Fruit fly (Drosophila melanogaster) whole organism, embryonic: ENCODE results near the gene mAChR-B.

Source experiments
- C15 ChIP-seq: fragments of 200-800 bp; sonication (Bioruptor generic); IDR thresholded peaks from 3 replicates; pipeline ENCODE4 v1.3.6; 2022; ENCODE audit warnings: missing biosample characterization, missing genetic modification characterization
- CG11085 ChIP-seq: fragments of 200-800 bp; sonication (Bioruptor generic); IDR thresholded peaks from 2 replicates; pipeline ENCODE4 v1.3.6; 2022; ENCODE audit warnings: missing biosample characterization, missing genetic modification characterization
- CG11504 ChIP-seq: fragments of 200-800 bp; sonication (Bioruptor generic); optimal IDR thresholded peaks from 3 replicates; lab custom pipeline; 2019; ENCODE audit warnings: missing biosample characterization, mild to moderate bottlenecking, missing genetic modification characterization, moderate library complexity
- CG12391 ChIP-seq: fragments of 200-800 bp; sonication (Bioruptor generic); optimal IDR thresholded peaks from 3 replicates; lab custom pipeline; 2018; ENCODE audit warnings: missing biosample characterization, mild to moderate bottlenecking, missing genetic modification characterization, moderate library complexity
- CG15601 ChIP-seq: fragments of 200-800 bp; sonication (Bioruptor generic); optimal IDR thresholded peaks from 3 replicates; lab custom pipeline; 2019; ENCODE audit warnings: missing biosample characterization, mild to moderate bottlenecking, missing genetic modification characterization, moderate library complexity
- CG15696 ChIP-seq: fragments of 200-800 bp; sonication (Bioruptor generic); optimal IDR thresholded peaks from 2 replicates; lab custom pipeline; 2019; ENCODE audit warnings: missing biosample characterization, mild to moderate bottlenecking, missing genetic modification characterization, moderate library complexity
- CG17361 ChIP-seq: fragments of 200-800 bp; sonication (Bioruptor generic); IDR thresholded peaks from 3 replicates; pipeline ENCODE4 v1.3.6; 2022; ENCODE audit warnings: missing biosample characterization, missing genetic modification characterization
- CG1792 ChIP-seq: fragments of 200-800 bp; sonication (Bioruptor generic); optimal IDR thresholded peaks from 2 replicates; lab custom pipeline; 2016; ENCODE audit warnings: missing biosample characterization, missing genetic modification characterization
- CG18262 ChIP-seq: fragments of 200-800 bp; optimal IDR thresholded peaks from 3 replicates; lab custom pipeline; 2019; ENCODE audit warnings: missing biosample characterization, mild to moderate bottlenecking, missing genetic modification characterization, moderate library complexity
- CG18599 ChIP-seq: fragments of 200-800 bp; sonication (Bioruptor generic); optimal IDR thresholded peaks from 3 replicates; lab custom pipeline; 2017; ENCODE audit warnings: missing biosample characterization, missing genetic modification characterization, mild to moderate bottlenecking, moderate library complexity, missing genetic modification reagents
- CG30403 ChIP-seq: fragments of 200-800 bp; sonication (Bioruptor generic); optimal IDR thresholded peaks from 3 replicates; lab custom pipeline; 2016; ENCODE audit warnings: missing biosample characterization, missing genetic modification characterization
- CG31224 ChIP-seq: fragments of 200-800 bp; sonication (Bioruptor generic); IDR thresholded peaks from 2 replicates; pipeline ENCODE4 v1.3.6; 2022; ENCODE audit warnings: missing biosample characterization, missing genetic modification characterization
- CG31388 ChIP-seq: fragments of 200-800 bp; sonication (Bioruptor generic); optimal IDR thresholded peaks from 2 replicates; lab custom pipeline; 2016; ENCODE audit warnings: missing biosample characterization, missing genetic modification characterization
- CG6175 ChIP-seq: fragments of 200-800 bp; sonication (Bioruptor generic); IDR thresholded peaks from 3 replicates; pipeline ENCODE4 v1.3.6; 2022; ENCODE audit warnings: missing biosample characterization, missing genetic modification characterization
- CG6854 ChIP-seq: fragments of 200-800 bp; sonication (Bioruptor generic); optimal IDR thresholded peaks from 3 replicates; lab custom pipeline; 2017; ENCODE audit warnings: missing biosample characterization, mild to moderate bottlenecking, missing genetic modification characterization
- CG7357 ChIP-seq: fragments of 200-800 bp; sonication (Bioruptor generic); IDR thresholded peaks from 3 replicates; pipeline ENCODE4 v1.3.6; 2022; ENCODE audit warnings: missing biosample characterization, missing genetic modification characterization
- CG7987 ChIP-seq: fragments of 200-800 bp; sonication (Bioruptor generic); optimal IDR thresholded peaks from 2 replicates; lab custom pipeline; 2018; ENCODE audit warnings: missing biosample characterization, mild to moderate bottlenecking, missing genetic modification characterization, moderate library complexity
- CG9609 ChIP-seq: fragments of 200-800 bp; sonication (Bioruptor generic); optimal IDR thresholded peaks from 3 replicates; lab custom pipeline; 2016; ENCODE audit warnings: missing biosample characterization, missing genetic modification characterization
- CG9876 ChIP-seq: fragments of 200-800 bp; sonication (Bioruptor generic); optimal IDR thresholded peaks from 2 replicates; lab custom pipeline; 2016; ENCODE audit warnings: missing biosample characterization, missing genetic modification characterization
- CG9932 ChIP-seq: fragments of 200-800 bp; sonication (Bioruptor generic); IDR thresholded peaks from 2 replicates; pipeline ENCODE4 v1.3.6; 2022; ENCODE audit warnings: missing biosample characterization, missing genetic modification characterization
- Dfd ChIP-seq, 2 experiments: fragments of >200 bp; optimal IDR thresholded peaks; 2 replicates each; lab custom pipeline; 2017; ENCODE audit warnings: missing biosample characterization in 2 of 2, missing genetic modification characterization in 2 of 2
- E2f1 ChIP-seq: fragments of 200-800 bp; sonication (Bioruptor generic); IDR thresholded peaks from 2 replicates; pipeline ENCODE4 v1.3.6; 2022; ENCODE audit warnings: missing biosample characterization, missing genetic modification characterization
- Gug ChIP-seq: fragments of 200-800 bp; sonication (Bioruptor generic); IDR thresholded peaks from 4 replicates; pipeline ENCODE4 v1.3.6; 2022; ENCODE audit warnings: missing biosample characterization, missing genetic modification characterization
- H2.0 ChIP-seq: fragments of 200-800 bp; sonication (Bioruptor generic); IDR thresholded peaks from 2 replicates; pipeline ENCODE4 v1.3.6; 2022; ENCODE audit warnings: missing biosample characterization, missing genetic modification characterization
- Hsf ChIP-seq: fragments of 200-800 bp; sonication (Bioruptor generic); optimal IDR thresholded peaks from 3 replicates; lab custom pipeline; 2016; ENCODE audit warnings: missing biosample characterization, missing genetic modification characterization
- NFAT ChIP-seq: fragments of 200-800 bp; sonication (Bioruptor generic); IDR thresholded peaks from 2 replicates; pipeline ENCODE4 v1.3.6; 2022; ENCODE audit warnings: missing biosample characterization, missing genetic modification characterization
- Nf-YA ChIP-seq: fragments of 200-800 bp; sonication (Bioruptor generic); IDR thresholded peaks from 2 replicates; pipeline ENCODE4 v1.3.6; 2022; ENCODE audit warnings: missing biosample characterization, missing genetic modification characterization
- Rx ChIP-seq: fragments of 200-800 bp; sonication (Bioruptor generic); IDR thresholded peaks from 2 replicates; pipeline ENCODE4 v1.3.6; 2022; ENCODE audit warnings: missing biosample characterization, missing genetic modification characterization
- Usf ChIP-seq: fragments of 200-800 bp; sonication (Bioruptor generic); optimal IDR thresholded peaks from 2 replicates; lab custom pipeline; 2017; ENCODE audit warnings: missing genotype, missing biosample characterization, missing genetic modification characterization
- Xbp1 ChIP-seq: fragments of 200-800 bp; sonication (Bioruptor generic); optimal IDR thresholded peaks from 3 replicates; lab custom pipeline; 2016; ENCODE audit warnings: missing biosample characterization, mild to moderate bottlenecking, missing genetic modification characterization
- ase ChIP-seq: fragments of 200-800 bp; sonication (Bioruptor generic); IDR thresholded peaks from 3 replicates; pipeline ENCODE4 v1.3.6; 2022; ENCODE audit warnings: missing biosample characterization, missing genetic modification characterization
- da ChIP-seq: fragments of 200-800 bp; sonication (Bioruptor generic); optimal IDR thresholded peaks from 2 replicates; lab custom pipeline; 2016; ENCODE audit warnings: missing biosample characterization, missing genetic modification characterization
- ems ChIP-seq: fragments of 200-800 bp; sonication (Bioruptor generic); optimal IDR thresholded peaks from 3 replicates; lab custom pipeline; 2016; ENCODE audit warnings: missing biosample characterization, missing genetic modification characterization
- en ChIP-seq: fragments of 200-800 bp; sonication (Bioruptor generic); optimal IDR thresholded peaks from 2 replicates; lab custom pipeline; 2016; ENCODE audit warnings: missing biosample characterization, missing genetic modification characterization
- fd102C ChIP-seq: fragments of 200-800 bp; sonication (Bioruptor generic); optimal IDR thresholded peaks from 2 replicates; lab custom pipeline; 2018; ENCODE audit warnings: missing biosample characterization, mild to moderate bottlenecking, missing genetic modification characterization, moderate library complexity
- fd96Cb ChIP-seq: fragments of 200-800 bp; sonication (Bioruptor generic); optimal IDR thresholded peaks from 2 replicates; lab custom pipeline; 2018; ENCODE audit warnings: missing biosample characterization, mild to moderate bottlenecking, missing genetic modification characterization, moderate library complexity
- gsb-n ChIP-seq: fragments of 200-800 bp; sonication (Bioruptor generic); optimal IDR thresholded peaks from 3 replicates; lab custom pipeline; 2018; ENCODE audit warnings: missing biosample characterization, mild to moderate bottlenecking, missing genetic modification characterization
- jing ChIP-seq: fragments of 200-800 bp; sonication (Bioruptor generic); optimal IDR thresholded peaks from 2 replicates; lab custom pipeline; 2018; ENCODE audit warnings: missing biosample characterization, mild to moderate bottlenecking, missing genetic modification characterization
- lmd ChIP-seq: fragments of 200-800 bp; sonication (Bioruptor generic); IDR thresholded peaks from 2 replicates; pipeline ENCODE4 v1.3.6; 2022; ENCODE audit warnings: missing biosample characterization, missing genetic modification characterization
- maf-S ChIP-seq: fragments of 200-800 bp; sonication (Bioruptor generic); optimal IDR thresholded peaks from 2 replicates; lab custom pipeline; 2016; ENCODE audit warnings: missing biosample characterization, missing genetic modification characterization
- mld ChIP-seq: fragments of 200-800 bp; sonication (Bioruptor generic); IDR thresholded peaks from 3 replicates; pipeline ENCODE4 v1.3.6; 2022; ENCODE audit warnings: missing biosample characterization, missing genetic modification characterization; ENCODE audit not compliant: partially characterized antibody
- nerfin-1 ChIP-seq: fragments of 200-800 bp; sonication (Bioruptor generic); optimal IDR thresholded peaks from 3 replicates; lab custom pipeline; 2019; ENCODE audit warnings: missing biosample characterization, mild to moderate bottlenecking, missing genetic modification characterization, moderate library complexity
- pan ChIP-seq, 4 experiments: fragments of >200 bp in 3 of 4; fragments of 200-800 bp in 1 of 4; sonication (Bioruptor generic) in 1 of 4; optimal IDR thresholded peaks in 3 of 4; IDR thresholded peaks in 1 of 4; 2 replicates each; pipeline versions ENCODE4 v1.3.6 to Lab custom; 2017 to 2022; ENCODE audit warnings: missing biosample characterization in 2 of 4, missing genetic modification characterization in 2 of 4, mixed read lengths in 1 of 4
- pfk ChIP-seq: fragments of 200-800 bp; sonication (Bioruptor generic); optimal IDR thresholded peaks from 2 replicates; lab custom pipeline; 2018; ENCODE audit warnings: missing biosample characterization, mild to moderate bottlenecking, missing genetic modification characterization, moderate library complexity
- pho ChIP-seq: fragments of 200-800 bp; sonication (Bioruptor generic); optimal IDR thresholded peaks from 2 replicates; lab custom pipeline; 2016; ENCODE audit warnings: missing biosample characterization, missing genetic modification characterization
- sima ChIP-seq: fragments of 200-800 bp; sonication (Bioruptor generic); optimal IDR thresholded peaks from 2 replicates; lab custom pipeline; 2016; ENCODE audit warnings: missing biosample characterization, missing genetic modification characterization
- slou ChIP-seq: fragments of 200-800 bp; sonication (Bioruptor generic); optimal IDR thresholded peaks from 3 replicates; lab custom pipeline; 2016; ENCODE audit warnings: missing biosample characterization, missing genetic modification characterization
- trh ChIP-seq: fragments of 200-800 bp; sonication (Bioruptor generic); optimal IDR thresholded peaks from 2 replicates; lab custom pipeline; 2016; ENCODE audit warnings: missing biosample characterization, missing genetic modification characterization
- vfl ChIP-seq: fragments of 200-800 bp; sonication (Bioruptor generic); optimal IDR thresholded peaks from 2 replicates; lab custom pipeline; 2016; ENCODE audit warnings: missing biosample characterization, missing genetic modification characterization

mAChR-B gene

DNA sequence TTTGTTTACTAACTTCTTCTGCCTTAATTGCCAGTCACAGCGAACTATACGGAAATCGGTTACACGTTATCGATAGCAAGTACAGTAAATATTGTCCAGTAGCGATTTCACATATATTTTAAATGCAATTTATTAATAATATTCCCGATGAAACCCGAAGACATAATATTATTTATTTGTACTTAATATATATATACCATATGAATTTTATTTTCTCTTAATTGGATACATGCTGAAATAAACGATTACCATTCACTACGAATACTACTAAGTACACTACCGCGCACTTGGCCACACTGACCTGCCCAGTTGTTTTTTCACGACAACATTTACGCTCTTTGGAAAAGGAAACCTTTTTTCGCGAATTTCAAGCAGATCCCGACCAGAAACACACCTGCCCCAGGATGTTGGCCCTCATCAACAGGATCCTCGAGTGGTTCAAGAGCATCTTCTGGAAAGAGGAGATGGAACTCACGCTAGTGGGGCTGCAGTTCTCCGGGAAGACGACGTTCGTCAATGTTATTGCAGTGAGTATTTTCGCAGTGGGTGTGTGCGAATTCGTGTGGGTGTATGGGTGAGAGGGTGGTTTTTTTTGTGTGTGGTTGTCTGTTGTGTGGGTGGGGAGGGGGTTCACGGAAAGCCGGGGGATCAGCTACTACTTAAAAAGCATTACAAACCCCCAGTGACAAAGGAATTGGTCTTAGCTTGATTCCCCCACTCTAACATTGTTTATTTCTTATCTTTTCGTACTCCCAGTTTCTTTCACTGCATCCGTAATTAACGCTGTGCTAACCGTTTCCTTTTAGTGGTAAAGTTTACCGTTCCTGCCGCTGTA is 67.4 kb downstream of the mAChR-B start, which contains the start of the genes CG9667 and Arl8 (continued):
- TF ChIP-seq CG15601 (tag; lab: Kevin White, UChicago) (peak; percentile 70), ase (GFP tag; lab: Robert Waterston, UW) (no peak), CG15696 (tag; lab: Kevin White, UChicago) (peak; percentile 58), CG9932 (GFP tag; lab: Robert Waterston, UW) (peak; percentile 86), E2f1 (GFP tag; lab: Robert Waterston, UW) (peak; percentile 50), en (no peak), fd96Cb (tag; lab: Kevin White, UChicago) (peak; percentile 51), CG7357 (GFP tag; lab: Robert Waterston, UW) (no peak), CG6175 (GFP tag; lab: Robert Waterston, UW) (no peak), pho (GFP tag; lab: Kevin White, UChicago) (no peak), CG18262 (peak; percentile 67), CG11085 (GFP tag; lab: Robert Waterston, UW) (peak; percentile 45; the same call in 1 of the 2 replicates), mld (GFP tag; lab: Robert Waterston, UW) (0 out of 3 replicates have a peak, but pooled peaks have one; percentile 41), trh (no peak), Dfd (GFP tag; optimal IDR thresholded peaks at IDR 0.05; lab: Kevin White, UChicago) (no peak), gsb-n (tag; lab: Kevin White, UChicago) (peak; percentile 65), pfk (no peak), Rx (GFP tag; lab: Robert Waterston, UW) (no peak), CG11504 (peak; percentile 75), jing (GFP tag; lab: Kevin White, UChicago) (no peak), CG18599 (GFP tag; lab: Kevin White, UChicago) (peak; percentile 66), Gug (peak; percentile 72; the same call in 3 of the 4 replicates), Nf-YA (GFP tag; lab: Robert Waterston, UW) (no peak), nerfin-1 (tag; lab: Kevin White, UChicago) (peak; percentile 50), CG7987 (no peak), CG31224 (GFP tag; lab: Robert Waterston, UW) (peak; percentile 53), maf-S (GFP tag; lab: Kevin White, UChicago) (no peak), pan (optimal IDR thresholded peaks at IDR 0.05; lab: Kevin White, UChicago) (no peak), pan (GFP tag; optimal IDR thresholded peaks at IDR 0.05 in 1 of 2, IDR thresholded peaks at IDR 0.05 in 1 of 2) (peak in 1 of 2 experiments; percentile 54), ems (no peak), CG30403 (GFP tag; lab: Kevin White, UChicago) (peak; percentile 71), CG17361 (GFP tag; lab: Robert Waterston, UW) (peak; percentile 89), Xbp1 (GFP tag; lab: Kevin White, UChicago) (peak; percentile 69), CG31388 (GFP tag; lab: Kevin White, UChicago) (peak; percentile 26), Hsf (GFP tag; lab: Kevin White, UChicago) (peak; percentile 33), vfl (GFP tag; lab: Kevin White, UChicago) (no peak), CG9609 (GFP tag; lab: Kevin White, UChicago) (no peak), sima (no peak), Usf (no peak), H2.0 (GFP tag; lab: Robert Waterston, UW) (peak; percentile 32; the same call in 1 of the 2 replicates), CG1792 (GFP tag; lab: Kevin White, UChicago) (no peak), slou (GFP tag; lab: Kevin White, UChicago) (peak; percentile 33), fd102C (no peak), NFAT (0 out of 2 replicates have a peak, but pooled peaks have one; percentile 52), C15 (GFP tag; lab: Robert Waterston, UW) (no peak), CG9876 (GFP tag; lab: Kevin White, UChicago) (no peak), da (GFP tag; lab: Kevin White, UChicago) (no peak), lmd (GFP tag; lab: Robert Waterston, UW) (peak; percentile 51; the same call in 1 of the 2 replicates), CG12391 (tag; lab: Kevin White, UChicago) (peak; percentile 84), CG6854 (GFP tag; lab: Kevin White, UChicago) (no peak)
